Worm (Caenorhabditis elegans) whole organism, mixed stage, embryonic: ENCODE results near the gene F13D12.5.

ENCODE experiments used
- M03D4.4 ChIP-seq: sonication (generic microtip); optimal IDR thresholded peaks from 2 replicates; lab custom pipeline; 2017; ENCODE audit warnings: mild to moderate bottlenecking, missing genetic modification characterization, missing compliant biosample characterization
- bed-3 ChIP-seq: fragments of 200-800 bp; sonication (Bioruptor generic); optimal IDR thresholded peaks from 3 replicates; lab custom pipeline; 2018; ENCODE audit warnings: mild to moderate bottlenecking, missing genetic modification characterization, moderate library complexity, missing compliant biosample characterization
- blmp-1 ChIP-seq: fragments of 150-350 bp; optimal IDR thresholded peaks from 2 replicates; lab custom pipeline; 2014; ENCODE audit warnings: missing biosample characterization, missing genetic modification characterization
- ceh-39 ChIP-seq: fragments of 150-350 bp; optimal IDR thresholded peaks from 2 replicates; lab custom pipeline; 2014; ENCODE audit warnings: missing biosample characterization, missing genetic modification characterization
- ceh-43 ChIP-seq: fragments of 200-800 bp; sonication (Bioruptor generic); optimal IDR thresholded peaks from 2 replicates; lab custom pipeline; 2018; ENCODE audit warnings: mild to moderate bottlenecking, missing genetic modification characterization, moderate library complexity, missing compliant biosample characterization
- ceh-83 ChIP-seq: fragments of 200-800 bp; sonication (Bioruptor generic); optimal IDR thresholded peaks from 2 replicates; lab custom pipeline; 2018; ENCODE audit warnings: mild to moderate bottlenecking, missing genetic modification characterization, missing compliant biosample characterization
- ces-1 ChIP-seq: fragments of 150-350 bp; optimal IDR thresholded peaks from 2 replicates; lab custom pipeline; 2014; ENCODE audit warnings: missing biosample characterization, missing genetic modification reagents, missing genetic modification characterization
- cnd-1 ChIP-seq: fragments of 200-800 bp; sonication (Bioruptor generic); optimal IDR thresholded peaks from 2 replicates; lab custom pipeline; 2018; ENCODE audit warnings: mild to moderate bottlenecking, missing genetic modification characterization, missing compliant biosample characterization
- drap-1 ChIP-seq: fragments of 200-800 bp; sonication (Bioruptor generic); optimal IDR thresholded peaks from 3 replicates; lab custom pipeline; 2018; ENCODE audit warnings: mild to moderate bottlenecking, missing genetic modification characterization, missing compliant biosample characterization
- elt-1 ChIP-seq: sonication (generic microtip); optimal IDR thresholded peaks from 2 replicates; lab custom pipeline; 2017; ENCODE audit warnings: missing genetic modification characterization, mild to moderate bottlenecking, missing compliant biosample characterization, antibody characterized with exemption, moderate library complexity, borderline replicate concordance; ENCODE audit not compliant: insufficient read depth
- elt-3 ChIP-seq: fragments of 150-350 bp; optimal IDR thresholded peaks from 2 replicates; lab custom pipeline; 2014; ENCODE audit warnings: missing biosample characterization, missing genetic modification characterization
- flh-1 ChIP-seq: fragments of 200-800 bp; sonication (Bioruptor generic); optimal IDR thresholded peaks from 2 replicates; lab custom pipeline; 2018; ENCODE audit warnings: mild to moderate bottlenecking, missing genetic modification characterization, moderate library complexity, missing compliant biosample characterization
- ham-2 ChIP-seq: fragments of 200-800 bp; sonication (Bioruptor generic); optimal IDR thresholded peaks from 2 replicates; lab custom pipeline; 2018; ENCODE audit warnings: mild to moderate bottlenecking, missing genetic modification characterization, missing compliant biosample characterization
- hlh-1 ChIP-seq: fragments of 150-350 bp; optimal IDR thresholded peaks from 2 replicates; lab custom pipeline; 2014; ENCODE audit warnings: missing biosample characterization, missing genetic modification reagents, missing genetic modification characterization
- lin-13 ChIP-seq: fragments of 150-350 bp; optimal IDR thresholded peaks from 2 replicates; lab custom pipeline; 2014; ENCODE audit warnings: missing biosample characterization, missing genetic modification characterization
- lin-32 ChIP-seq: fragments of 200-800 bp; sonication (Bioruptor generic); optimal IDR thresholded peaks from 2 replicates; lab custom pipeline; 2018; ENCODE audit warnings: mild to moderate bottlenecking, missing genetic modification characterization, missing compliant biosample characterization
- lsy-2 ChIP-seq: fragments of 150-350 bp; optimal IDR thresholded peaks from 2 replicates; lab custom pipeline; 2014; ENCODE audit warnings: missing biosample characterization, missing genetic modification characterization
- mab-5 ChIP-seq: fragments of 150-350 bp; optimal IDR thresholded peaks from 2 replicates; lab custom pipeline; 2014; ENCODE audit warnings: missing biosample characterization, missing genetic modification characterization
- mep-1 ChIP-seq: fragments of 150-350 bp; optimal IDR thresholded peaks from 2 replicates; lab custom pipeline; 2017; ENCODE audit warnings: missing biosample characterization, missing genetic modification reagents, missing genetic modification characterization, inconsistent platforms
- mls-2 ChIP-seq: sonication (generic microtip); optimal IDR thresholded peaks from 2 replicates; lab custom pipeline; 2016; ENCODE audit warnings: mild to moderate bottlenecking, missing genetic modification characterization, moderate library complexity, missing compliant biosample characterization
- nhr-12 ChIP-seq: fragments of 150-350 bp; optimal IDR thresholded peaks from 2 replicates; lab custom pipeline; 2014; ENCODE audit warnings: missing biosample characterization, missing genetic modification characterization
- nhr-237 ChIP-seq: fragments of 150-350 bp; optimal IDR thresholded peaks from 2 replicates; lab custom pipeline; 2014; ENCODE audit warnings: missing biosample characterization, missing genetic modification characterization
- nhr-76 ChIP-seq: sonication (generic microtip); optimal IDR thresholded peaks from 2 replicates; lab custom pipeline; 2017; ENCODE audit warnings: missing biosample characterization, missing genetic modification characterization
- pha-4 ChIP-seq: fragments of 150-350 bp; optimal IDR thresholded peaks from 2 replicates; lab custom pipeline; 2018; ENCODE audit warnings: missing biosample characterization, missing genetic modification reagents, missing genetic modification characterization
- sem-2 ChIP-seq: fragments of 200-800 bp; sonication (Bioruptor generic); optimal IDR thresholded peaks from 2 replicates; lab custom pipeline; 2018; ENCODE audit warnings: mild to moderate bottlenecking, missing genetic modification characterization, missing compliant biosample characterization
- snpc-4 ChIP-seq: fragments of 150-350 bp; optimal IDR thresholded peaks from 2 replicates; lab custom pipeline; 2014; ENCODE audit warnings: missing biosample characterization, missing genetic modification characterization
- unc-120 ChIP-seq: sonication (generic microtip); optimal IDR thresholded peaks from 2 replicates; lab custom pipeline; 2017; ENCODE audit warnings: missing genetic modification characterization, missing compliant biosample characterization; ENCODE audit not compliant: poor library complexity, severe bottlenecking
- unc-39 ChIP-seq: fragments of 150-350 bp; optimal IDR thresholded peaks from 2 replicates; lab custom pipeline; 2014; ENCODE audit warnings: missing biosample characterization, missing genetic modification characterization
- zip-8 ChIP-seq: fragments of 150-350 bp; optimal IDR thresholded peaks from 2 replicates; lab custom pipeline; 2014; ENCODE audit warnings: missing biosample characterization, missing genetic modification characterization
- ztf-11 ChIP-seq: fragments of 150-350 bp; optimal IDR thresholded peaks from 2 replicates; lab custom pipeline; 2014; ENCODE audit warnings: missing biosample characterization, missing genetic modification characterization

F13D12.5 gene

ce11 chrII:11719533-11719932 is 7.1 kb upstream of the F13D12.5 start:
- TF ChIP-seq hlh-1 (tag; lab: Kevin White, UChicago) (no peak), nhr-237 (tag; lab: Kevin White, UChicago) (no peak), bed-3 (GFP tag; lab: Kevin White, UChicago) (no peak), ces-1 (no peak), pha-4 (tag; lab: Kevin White, UChicago) (no peak), lin-13 (tag; lab: Kevin White, UChicago) (no peak), unc-120 (tag; lab: Kevin White, UChicago) (no peak), zip-8 (tag; lab: Kevin White, UChicago) (no peak), lsy-2 (tag; lab: Kevin White, UChicago) (no peak), M03D4.4 (tag; lab: Kevin White, UChicago) (no peak), flh-1 (GFP tag; lab: Kevin White, UChicago) (no peak), cnd-1 (tag; lab: Kevin White, UChicago) (no peak), ztf-11 (tag; lab: Kevin White, UChicago) (no peak), ceh-43 (GFP tag; lab: Kevin White, UChicago) (no peak), snpc-4 (no peak), mep-1 (tag; lab: Kevin White, UChicago) (no peak), drap-1 (GFP tag; lab: Kevin White, UChicago) (no peak), lin-32 (GFP tag; lab: Kevin White, UChicago) (no peak), mab-5 (tag; lab: Kevin White, UChicago) (no peak)

- TF ChIP-seq pha-4 (tag; lab: Kevin White, UChicago) (no peak), ceh-39 (tag; lab: Kevin White, UChicago) (no peak), ceh-83 (no peak), lin-13 (tag; lab: Kevin White, UChicago) (no peak), hlh-1 (tag; lab: Kevin White, UChicago) (no peak), mls-2 (no peak), ces-1 (no peak), nhr-237 (tag; lab: Kevin White, UChicago) (no peak), unc-120 (tag; lab: Kevin White, UChicago) (no peak)
Observed at ce11 chrII:11720102-11720501, 6.5 kb upstream of the F13D12.5 start, which contains the start of gene F13D12.3. TSS of gene F13D12.3 (plus strand) at chrII:11720402.

- TF ChIP-seq nhr-12 (tag; lab: Kevin White, UChicago): no peak
- no peak for TF ChIP-seq mab-5 (tag; lab: Kevin White, UChicago)
- TF ChIP-seq ces-1: no peak
- no peak for TF ChIP-seq M03D4.4 (tag; lab: Kevin White, UChicago)
Observed at ce11 chrII:11720819-11721218, 5.8 kb upstream of the F13D12.5 start.

ce11 chrII:11721604-11722003 is 5.0 kb upstream of the F13D12.5 start:
- TF ChIP-seq lin-13 (tag; lab: Kevin White, UChicago) (no peak), blmp-1 (tag; lab: Kevin White, UChicago) (no peak), nhr-12 (tag; lab: Kevin White, UChicago) (no peak), mls-2 (no peak), ces-1 (no peak), ham-2 (GFP tag; lab: Kevin White, UChicago) (no peak), elt-1 (no peak), pha-4 (tag; lab: Kevin White, UChicago) (no peak), snpc-4 (no peak), ztf-11 (tag; lab: Kevin White, UChicago) (no peak), unc-39 (tag; lab: Kevin White, UChicago) (no peak), drap-1 (GFP tag; lab: Kevin White, UChicago) (no peak), elt-3 (no peak), ceh-43 (GFP tag; lab: Kevin White, UChicago) (no peak), M03D4.4 (tag; lab: Kevin White, UChicago) (no peak), zip-8 (tag; lab: Kevin White, UChicago) (no peak), nhr-76 (tag; lab: Kevin White, UChicago) (no peak), unc-120 (tag; lab: Kevin White, UChicago) (no peak)

ce11 chrII:11722164-11722563 is 4.5 kb upstream of the F13D12.5 start:
- TF ChIP-seq blmp-1 (tag; lab: Kevin White, UChicago): no peak
- TF ChIP-seq ceh-83: no peak
- TF ChIP-seq sem-2 (GFP tag; lab: Kevin White, UChicago): no peak
- no peak for TF ChIP-seq M03D4.4 (tag; lab: Kevin White, UChicago)
- no peak for TF ChIP-seq cnd-1 (tag; lab: Kevin White, UChicago)
- TF ChIP-seq snpc-4: no peak
- no peak for TF ChIP-seq drap-1 (GFP tag; lab: Kevin White, UChicago)
- TF ChIP-seq mls-2: no peak
